Worm (Caenorhabditis elegans) whole organism, L4 larva: Measurements from ENCODE around the gene cccp-1.

Experiments used
- ama-1 ChIP-seq: fragments of 150-350 bp; optimal IDR thresholded peaks from 2 replicates; lab custom pipeline; 2014; ENCODE audit warnings: inconsistent platforms, mixed read lengths
- ceh-82 ChIP-seq: sonication (generic microtip); optimal IDR thresholded peaks from 2 replicates; lab custom pipeline; 2017; ENCODE audit warnings: missing biosample characterization, missing genetic modification characterization
- egl-27 ChIP-seq: sonication (generic microtip); optimal IDR thresholded peaks from 3 replicates; lab custom pipeline; 2017; ENCODE audit warnings: missing biosample characterization, missing genetic modification reagents, missing genetic modification characterization
- ztf-11 ChIP-seq: fragments of 150-350 bp; optimal IDR thresholded peaks from 2 replicates; lab custom pipeline; 2014; ENCODE audit warnings: missing biosample characterization, missing genetic modification characterization

DNA sequence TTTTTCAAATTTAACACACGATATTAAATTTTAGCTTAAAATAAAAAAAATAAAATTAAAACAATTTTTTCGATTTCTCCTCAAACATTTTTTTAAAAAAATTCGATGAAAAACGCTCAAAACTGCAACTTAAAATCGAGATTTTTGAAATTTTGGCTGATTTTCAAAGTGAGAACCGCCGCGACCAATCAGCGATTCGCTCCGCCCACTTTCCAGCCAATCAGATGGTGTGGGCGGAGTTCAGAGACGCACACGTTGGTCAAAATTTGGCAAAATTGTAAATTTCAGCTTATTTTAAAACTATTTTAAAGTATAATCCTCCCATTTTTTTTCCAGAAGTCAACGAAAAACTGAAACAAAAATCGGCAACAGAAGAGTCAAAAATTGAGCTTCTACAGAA, 37.8 kb downstream of the cccp-1 start:
- TF ChIP-seq ama-1 (no peak), ztf-11 (no peak), ceh-82 (no peak), egl-27 (tag; lab: Kevin White, UChicago) (no peak)
